Comparison of ENCODE assay signal across 3 fruit fly cellular contexts in the genomic region with DNA sequence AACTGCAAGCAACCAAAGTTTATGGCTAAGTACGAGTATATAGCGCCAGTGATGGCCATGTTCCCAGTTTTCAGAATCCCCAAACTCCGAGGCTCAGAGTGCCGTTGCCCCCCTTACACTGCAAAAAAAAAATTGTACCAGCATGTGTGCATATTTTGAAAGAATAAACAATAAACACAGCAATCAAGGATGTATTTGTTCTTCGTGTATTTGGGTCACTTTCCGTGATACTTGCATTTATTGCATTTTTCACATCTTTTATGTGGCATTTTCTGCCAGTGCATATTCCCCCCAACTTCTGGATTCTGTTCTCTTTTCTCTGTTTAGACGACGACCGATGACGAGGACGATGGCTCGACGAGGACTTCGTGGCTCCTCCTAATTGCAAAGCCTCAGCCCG.
TF ChIP-seq lines count a peak whose summit lies in the region.

No protein-coding gene starts in this region.

- TF ChIP-seq CTCF in whole organism, embryonic (GFP tag; optimal IDR thresholded peaks at IDR 0.05; lab: Kevin White, UChicago), result no peak

TF ChIP-seq in whole organism, embryonic, 481 proteins besides CTCF, POLR2A, EP300 and RAD21 (continues in another document):
- no peak for TF ChIP-seq Dek (tag; optimal IDR thresholded peaks at IDR 0.05; lab: Kevin White, UChicago)
- TF ChIP-seq unpg (GFP tag; optimal IDR thresholded peaks at IDR 0.05; lab: Kevin White, UChicago), result peak; percentile 22
- no peak for TF ChIP-seq ham (GFP tag; IDR thresholded peaks at IDR 0.05; lab: Robert Waterston, UW)
- TF ChIP-seq slou (GFP tag; optimal IDR thresholded peaks at IDR 0.05; lab: Kevin White, UChicago), result no peak
- peak; percentile 43; the same call in 1 of the 2 replicates for TF ChIP-seq Rfx (GFP tag; IDR thresholded peaks at IDR 0.05; lab: Robert Waterston, UW)
- peak; percentile 64 for TF ChIP-seq CG18599 (GFP tag; optimal IDR thresholded peaks at IDR 0.05; lab: Kevin White, UChicago)
- no peak for TF ChIP-seq CG8924 (tag; optimal IDR thresholded peaks at IDR 0.05; lab: Kevin White, UChicago)
- no peak for TF ChIP-seq Lim3 (GFP tag; IDR thresholded peaks at IDR 0.05; lab: Robert Waterston, UW)
- TF ChIP-seq slp2 (GFP tag; optimal IDR thresholded peaks at IDR 0.05; lab: Kevin White, UChicago), result no peak
- TF ChIP-seq BEAF-32 (GFP tag; optimal IDR thresholded peaks at IDR 0.05; lab: Kevin White, UChicago), result no peak
- TF ChIP-seq CG2202 (tag; optimal IDR thresholded peaks at IDR 0.05; lab: Kevin White, UChicago), result no peak
- peak; percentile 12 for TF ChIP-seq pum (GFP tag; optimal IDR thresholded peaks at IDR 0.05; lab: Kevin White, UChicago)
- no peak for TF ChIP-seq C15 (GFP tag; IDR thresholded peaks at IDR 0.05; lab: Robert Waterston, UW)
- TF ChIP-seq Lpt (GFP tag; optimal IDR thresholded peaks at IDR 0.05; lab: Kevin White, UChicago), result no peak
- TF ChIP-seq Poxn (GFP tag; IDR thresholded peaks at IDR 0.05; lab: Robert Waterston, UW), result no peak
- peak; percentile 18 for TF ChIP-seq bab2 (GFP tag; optimal IDR thresholded peaks at IDR 0.05; lab: Kevin White, UChicago)
- TF ChIP-seq dmrt99B (tag; optimal IDR thresholded peaks at IDR 0.05; lab: Kevin White, UChicago), result peak; percentile 14
- no peak for TF ChIP-seq CG7928 (GFP tag; optimal IDR thresholded peaks at IDR 0.05; lab: Kevin White, UChicago)
- no peak for TF ChIP-seq CG8388 (GFP tag; optimal IDR thresholded peaks at IDR 0.05; lab: Kevin White, UChicago)
- peak; percentile 3 for TF ChIP-seq CG13424 (tag; optimal IDR thresholded peaks at IDR 0.05; lab: Kevin White, UChicago)
- TF ChIP-seq CG18011 (GFP tag; optimal IDR thresholded peaks at IDR 0.05; lab: Kevin White, UChicago), result no peak
- 0 out of 2 replicates have a peak, but pooled peaks have one; percentile 31 for TF ChIP-seq sob (GFP tag; IDR thresholded peaks at IDR 0.05; lab: Robert Waterston, UW)
- no peak for TF ChIP-seq CG16813 (GFP tag; IDR thresholded peaks at IDR 0.05; lab: Robert Waterston, UW; ENCODE audit: partially characterized antibody)
- TF ChIP-seq CG12155 (GFP tag; optimal IDR thresholded peaks at IDR 0.05; lab: Kevin White, UChicago), result no peak
- no peak for TF ChIP-seq zen2 (GFP tag; IDR thresholded peaks at IDR 0.05; lab: Robert Waterston, UW; ENCODE audit: partially characterized antibody)
- TF ChIP-seq MTF-1 (GFP tag; optimal IDR thresholded peaks at IDR 0.05; lab: Kevin White, UChicago; ENCODE audit: borderline replicate concordance), result no peak
- no peak for TF ChIP-seq Blimp-1 (GFP tag; optimal IDR thresholded peaks at IDR 0.05; lab: Kevin White, UChicago)
- TF ChIP-seq h (optimal IDR thresholded peaks at IDR 0.05; lab: Kevin White, UChicago), result no peak
- no peak for TF ChIP-seq Doc3 (GFP tag; IDR thresholded peaks at IDR 0.05; lab: Robert Waterston, UW; ENCODE audit: partially characterized antibody)

TF ChIP-seq in whole organism, prepupa, 60 proteins besides CTCF, POLR2A, EP300 and RAD21 (continues in another document):
- TF ChIP-seq vri (GFP tag; optimal IDR thresholded peaks at IDR 0.05; lab: Kevin White, UChicago) (no peak), Sox102F (GFP tag; optimal IDR thresholded peaks at IDR 0.05; lab: Kevin White, UChicago) (no peak), spab (GFP tag; optimal IDR thresholded peaks at IDR 0.05; lab: Kevin White, UChicago) (peak; percentile 7), net (GFP tag; optimal IDR thresholded peaks at IDR 0.05; lab: Kevin White, UChicago) (no peak), Ets96B (tag; optimal IDR thresholded peaks at IDR 0.05; lab: Kevin White, UChicago) (peak; percentile 7), CG1621 (tag; optimal IDR thresholded peaks at IDR 0.05; lab: Kevin White, UChicago) (no peak), OdsH (GFP tag; optimal IDR thresholded peaks at IDR 0.05; lab: Kevin White, UChicago) (no peak), Met (GFP tag; optimal IDR thresholded peaks at IDR 0.05; lab: Kevin White, UChicago) (no peak), Sox14 (GFP tag; optimal IDR thresholded peaks at IDR 0.05; lab: Kevin White, UChicago) (no peak), acj6 (GFP tag; optimal IDR thresholded peaks at IDR 0.05; lab: Kevin White, UChicago) (no peak), CG16779 (tag; optimal IDR thresholded peaks at IDR 0.05; lab: Kevin White, UChicago) (no peak), svp (GFP tag; lab: Kevin White, UChicago) (peak; percentile 35), CG6163 (GFP tag; IDR thresholded peaks at IDR 0.05; lab: Robert Waterston, UW) (no peak), salr (GFP tag; optimal IDR thresholded peaks at IDR 0.05; lab: Kevin White, UChicago) (no peak), esn (GFP tag; optimal IDR thresholded peaks at IDR 0.05; lab: Kevin White, UChicago) (no peak), CG32006 (GFP tag; optimal IDR thresholded peaks at IDR 0.05; lab: Kevin White, UChicago) (peak; percentile 16), CG11902 (GFP tag; optimal IDR thresholded peaks at IDR 0.05; lab: Kevin White, UChicago) (no peak), pdm3 (GFP tag; optimal IDR thresholded peaks at IDR 0.05; lab: Kevin White, UChicago) (peak; percentile 23), Hr39 (GFP tag; optimal IDR thresholded peaks at IDR 0.05; lab: Kevin White, UChicago) (peak; percentile 4), fd59A (GFP tag; optimal IDR thresholded peaks at IDR 0.05; lab: Kevin White, UChicago) (no peak), CG3032 (tag; optimal IDR thresholded peaks at IDR 0.05; lab: Kevin White, UChicago) (peak; percentile 39), lz (GFP tag; optimal IDR thresholded peaks at IDR 0.05; lab: Kevin White, UChicago) (no peak), Sox15 (GFP tag; optimal IDR thresholded peaks at IDR 0.05; lab: Kevin White, UChicago) (no peak), achi (GFP tag; optimal IDR thresholded peaks at IDR 0.05; lab: Kevin White, UChicago) (no peak), CG10669 (GFP tag; optimal IDR thresholded peaks at IDR 0.05; lab: Kevin White, UChicago) (peak; percentile 33), CG31627 (GFP tag; optimal IDR thresholded peaks at IDR 0.05; lab: Kevin White, UChicago) (no peak), Eip75B (GFP tag; optimal IDR thresholded peaks at IDR 0.05; lab: Kevin White, UChicago) (peak; percentile 21), fd85E (GFP tag; optimal IDR thresholded peaks at IDR 0.05; lab: Kevin White, UChicago) (no peak), CG10631 (GFP tag; optimal IDR thresholded peaks at IDR 0.05; lab: Kevin White, UChicago) (peak; percentile 6), CG6808 (GFP tag; optimal IDR thresholded peaks at IDR 0.05; lab: Kevin White, UChicago) (peak; percentile 15), CG4318 (GFP tag; optimal IDR thresholded peaks at IDR 0.05; lab: Kevin White, UChicago) (no peak), CG6276 (GFP tag; optimal IDR thresholded peaks at IDR 0.05; lab: Kevin White, UChicago) (no peak)

TF ChIP-seq in whole organism, pupa, 21 proteins besides CTCF, POLR2A, EP300 and RAD21:
- TF ChIP-seq CG8301 (tag; optimal IDR thresholded peaks at IDR 0.05; lab: Kevin White, UChicago) (no peak), CG14655 (GFP tag; optimal IDR thresholded peaks at IDR 0.05; lab: Kevin White, UChicago) (peak; percentile 20), Ets98B (GFP tag; IDR thresholded peaks at IDR 0.05; lab: Robert Waterston, UW) (no peak), Snoo (tag; optimal IDR thresholded peaks at IDR 0.05; lab: Kevin White, UChicago) (no peak), rn (GFP tag; IDR thresholded peaks at IDR 0.05; lab: Robert Waterston, UW) (no peak), CG34367 (tag; optimal IDR thresholded peaks at IDR 0.05; lab: Kevin White, UChicago) (peak; percentile 9), CG32121 (GFP tag; IDR thresholded peaks at IDR 0.05; lab: Robert Waterston, UW) (no peak), D1 (tag; optimal IDR thresholded peaks at IDR 0.05; lab: Kevin White, UChicago) (no peak), Pif1B (GFP tag; optimal IDR thresholded peaks at IDR 0.05; lab: Kevin White, UChicago) (no peak), CG13204 (GFP tag; optimal IDR thresholded peaks at IDR 0.05; lab: Kevin White, UChicago) (no peak), CG15710 (tag; optimal IDR thresholded peaks at IDR 0.05; lab: Kevin White, UChicago) (peak; percentile 47), CG10348 (GFP tag; IDR thresholded peaks at IDR 0.05; lab: Robert Waterston, UW) (no peak), EcR (GFP tag; optimal IDR thresholded peaks at IDR 0.05; lab: Kevin White, UChicago) (no peak), fd96Ca (GFP tag; IDR thresholded peaks at IDR 0.05; lab: Robert Waterston, UW) (0 out of 3 replicates have a peak, but pooled peaks have one; percentile 30), Pif1A (GFP tag; optimal IDR thresholded peaks at IDR 0.05; lab: Kevin White, UChicago) (no peak), CG8159 (tag; optimal IDR thresholded peaks at IDR 0.05; lab: Kevin White, UChicago) (peak; percentile 45), CG9948 (tag; optimal IDR thresholded peaks at IDR 0.05; lab: Kevin White, UChicago) (no peak), CG12605 (GFP tag; IDR thresholded peaks at IDR 0.05; lab: Robert Waterston, UW) (no peak), CG4496 (GFP tag; IDR thresholded peaks at IDR 0.05; lab: Robert Waterston, UW) (no peak), gl (tag; optimal IDR thresholded peaks at IDR 0.05; lab: Kevin White, UChicago) (peak; percentile 11), CG17806 (tag; optimal IDR thresholded peaks at IDR 0.05; lab: Kevin White, UChicago) (peak; percentile 13)
TF ChIP-seq in whole organism, pupa: peak in this region for 7.

Comparison
In these comparisons a context has a peak if more than half of its experiments do, and no peak if none do; other contexts are left out.
1. Of the 7 proteins assayed by ChIP-seq in both whole organism, embryonic and whole organism, prepupa: peak only in whole organism, embryonic: none; only in whole organism, prepupa: Hr39; in both: none; in neither: 6.